Fruit fly (Drosophila melanogaster) whole organism, prepupa: ENCODE results near the gene CG12448.

ENCODE experiments used
- Blimp-1 ChIP-seq: fragments of 200-800 bp; sonication (Bioruptor generic); optimal IDR thresholded peaks from 3 replicates; lab custom pipeline; 2017; ENCODE audit warnings: missing biosample characterization, missing genetic modification characterization, mild to moderate bottlenecking, moderate library complexity, missing genetic modification reagents
- CG1621 ChIP-seq: fragments of 200-800 bp; sonication (Bioruptor generic); optimal IDR thresholded peaks from 3 replicates; lab custom pipeline; 2018; ENCODE audit warnings: missing biosample characterization, mild to moderate bottlenecking, missing genetic modification characterization
- CG16779 ChIP-seq: fragments of 200-800 bp; sonication (Bioruptor generic); optimal IDR thresholded peaks from 3 replicates; lab custom pipeline; 2017; ENCODE audit warnings: missing biosample characterization, mild to moderate bottlenecking, missing genetic modification characterization
- CG6854 ChIP-seq: fragments of 200-800 bp; sonication (Bioruptor generic); optimal IDR thresholded peaks from 2 replicates; lab custom pipeline; 2017; ENCODE audit warnings: missing biosample characterization, mild to moderate bottlenecking, missing genetic modification characterization
- CG7368 ChIP-seq: fragments of 200-800 bp; sonication (Bioruptor generic); optimal IDR thresholded peaks from 3 replicates; lab custom pipeline; 2016; ENCODE audit warnings: missing biosample characterization, missing genetic modification characterization
- Lpt ChIP-seq: fragments of 200-800 bp; sonication (Bioruptor generic); optimal IDR thresholded peaks from 3 replicates; lab custom pipeline; 2016; ENCODE audit warnings: missing biosample characterization, missing genetic modification characterization
- Met ChIP-seq: fragments of 200-800 bp; sonication (Bioruptor generic); optimal IDR thresholded peaks from 3 replicates; lab custom pipeline; 2016; ENCODE audit warnings: missing biosample characterization, missing genetic modification characterization
- Sox102F ChIP-seq: fragments of 200-800 bp; sonication (Bioruptor generic); optimal IDR thresholded peaks from 2 replicates; lab custom pipeline; 2016; ENCODE audit warnings: missing biosample characterization, mild to moderate bottlenecking, missing genetic modification characterization
- dac ChIP-seq: fragments of 200-800 bp; sonication (Bioruptor generic); optimal IDR thresholded peaks from 2 replicates; lab custom pipeline; 2017; ENCODE audit warnings: missing biosample characterization, mild to moderate bottlenecking, missing genetic modification characterization
- lz ChIP-seq: fragments of 200-800 bp; sonication (Bioruptor generic); optimal IDR thresholded peaks from 3 replicates; lab custom pipeline; 2016; ENCODE audit warnings: missing biosample characterization, missing genetic modification characterization
- salr ChIP-seq, 2 experiments: fragments of 200-800 bp; sonication (Bioruptor generic); optimal IDR thresholded peaks; 3 replicates each; lab custom pipeline; 2016 to 2018; ENCODE audit warnings: missing biosample characterization in 2 of 2, missing genetic modification characterization in 2 of 2, mild to moderate bottlenecking in 1 of 2

- TF ChIP-seq CG7368 (GFP tag; lab: Kevin White, UChicago) (no peak), CG1621 (tag; lab: Kevin White, UChicago) (no peak), lz (no peak), salr (GFP tag; optimal IDR thresholded peaks at IDR 0.05; lab: Kevin White, UChicago) (no peak), dac (GFP tag; lab: Kevin White, UChicago) (no peak), Lpt (no peak), CG16779 (no peak), Blimp-1 (GFP tag; lab: Kevin White, UChicago) (no peak), CG6854 (GFP tag; lab: Kevin White, UChicago) (no peak), Sox102F (GFP tag; lab: Kevin White, UChicago) (no peak), Met (GFP tag; lab: Kevin White, UChicago) (no peak)
Observed at dm6 chr2L:15957558-15957957, 16.3 kb downstream of the CG12448 start, which contains the start of gene CG18063.
